Fruit fly (Drosophila melanogaster) whole organism, embryonic: Measurements from ENCODE around the gene tws.
A peak's percentile ranks its signal among the peaks of the same experiment; 100 is the strongest.

Experiments
- Awh ChIP-seq: fragments of 200-800 bp; sonication (Bioruptor generic); IDR thresholded peaks from 2 replicates; pipeline ENCODE4, ENCODE4 v1.3.6; 2022; ENCODE audit warnings: missing biosample characterization, missing genetic modification characterization
- BtbVII ChIP-seq: fragments of 200-800 bp; sonication (Bioruptor generic); optimal IDR thresholded peaks from 3 replicates; lab custom pipeline; 2017; ENCODE audit warnings: missing biosample characterization, mild to moderate bottlenecking, missing genetic modification characterization
- CG10209 ChIP-seq: fragments of 200-800 bp; sonication (Bioruptor generic); optimal IDR thresholded peaks from 3 replicates; lab custom pipeline; 2017; ENCODE audit warnings: missing biosample characterization, mild to moderate bottlenecking, missing genetic modification characterization, missing genetic modification reagents
- CG10979 ChIP-seq: fragments of 200-800 bp; sonication (Bioruptor generic); optimal IDR thresholded peaks from 2 replicates; lab custom pipeline; 2018; ENCODE audit warnings: missing biosample characterization, mild to moderate bottlenecking, missing genetic modification characterization, moderate library complexity
- CG1233 ChIP-seq: fragments of 200-800 bp; sonication (Bioruptor generic); optimal IDR thresholded peaks from 4 replicates; lab custom pipeline; 2018; ENCODE audit warnings: missing biosample characterization, mild to moderate bottlenecking, missing genetic modification characterization
- CG12744 ChIP-seq: fragments of 200-800 bp; sonication (Bioruptor generic); optimal IDR thresholded peaks from 2 replicates; lab custom pipeline; 2016; ENCODE audit warnings: missing biosample characterization, missing genetic modification characterization
- CG13624 ChIP-seq: fragments of 200-800 bp; sonication (Bioruptor generic); optimal IDR thresholded peaks from 2 replicates; lab custom pipeline; 2016; ENCODE audit warnings: missing biosample characterization, missing genetic modification characterization
- CG14965 ChIP-seq: fragments of 200-800 bp; sonication (Bioruptor generic); optimal IDR thresholded peaks from 2 replicates; lab custom pipeline; 2016; ENCODE audit warnings: missing biosample characterization, missing genetic modification characterization, borderline replicate concordance
- CG16813 ChIP-seq: fragments of 200-800 bp; sonication (Bioruptor generic); IDR thresholded peaks from 3 replicates; pipeline ENCODE4 v1.3.6; 2022; ENCODE audit warnings: missing biosample characterization, missing genetic modification characterization; ENCODE audit not compliant: partially characterized antibody
- CG2875 ChIP-seq: fragments of 200-800 bp; sonication (Bioruptor generic); optimal IDR thresholded peaks from 2 replicates; lab custom pipeline; 2017; ENCODE audit warnings: missing biosample characterization, mild to moderate bottlenecking, missing genetic modification characterization, missing genetic modification reagents
- CG32772 ChIP-seq: fragments of 200-800 bp; sonication (Bioruptor generic); IDR thresholded peaks from 2 replicates; pipeline ENCODE4 v1.3.6; 2022; ENCODE audit warnings: missing biosample characterization, missing genetic modification characterization
- CG3838 ChIP-seq: fragments of 200-800 bp; sonication (Bioruptor generic); optimal IDR thresholded peaks from 3 replicates; lab custom pipeline; 2016; ENCODE audit warnings: missing biosample characterization, missing genetic modification characterization
- CG3847 ChIP-seq: fragments of 200-800 bp; sonication (Bioruptor generic); IDR thresholded peaks from 2 replicates; pipeline ENCODE4 v1.3.6; 2022; ENCODE audit warnings: missing biosample characterization, missing genetic modification characterization
- CG4404 ChIP-seq: fragments of 200-800 bp; sonication (Bioruptor generic); IDR thresholded peaks from 2 replicates; pipeline ENCODE4 v1.3.6; 2022; ENCODE audit warnings: missing biosample characterization, missing genetic modification characterization
- CG4424 ChIP-seq: fragments of 200-800 bp; sonication (Bioruptor generic); optimal IDR thresholded peaks from 3 replicates; lab custom pipeline; 2016; ENCODE audit warnings: missing biosample characterization, missing genetic modification characterization
- CG5953 ChIP-seq: fragments of 200-800 bp; sonication (Bioruptor generic); IDR thresholded peaks from 2 replicates; pipeline ENCODE4 v1.3.6; 2022; ENCODE audit warnings: missing biosample characterization, missing genetic modification characterization
- CG6689 ChIP-seq: fragments of 200-800 bp; sonication (Bioruptor generic); IDR thresholded peaks from 2 replicates; pipeline ENCODE4 v1.3.6; 2022; ENCODE audit warnings: missing biosample characterization, missing genetic modification characterization
- CG7271 ChIP-seq: fragments of 200-800 bp; sonication (Bioruptor generic); optimal IDR thresholded peaks from 2 replicates; lab custom pipeline; 2018; ENCODE audit warnings: missing biosample characterization, mild to moderate bottlenecking, missing genetic modification characterization, moderate library complexity
- CG7963 ChIP-seq: fragments of 200-800 bp; sonication (Bioruptor generic); IDR thresholded peaks from 3 replicates; pipeline ENCODE4 v1.3.6; 2022; ENCODE audit warnings: missing biosample characterization, missing genetic modification characterization; ENCODE audit not compliant: partially characterized antibody
- CG9817 ChIP-seq: fragments of 200-800 bp; sonication (Bioruptor generic); optimal IDR thresholded peaks from 2 replicates; lab custom pipeline; 2018; ENCODE audit warnings: missing biosample characterization, mild to moderate bottlenecking, missing genetic modification characterization, moderate library complexity
- Fer3 ChIP-seq: fragments of 200-800 bp; sonication (Bioruptor generic); optimal IDR thresholded peaks from 2 replicates; lab custom pipeline; 2018; ENCODE audit warnings: missing biosample characterization, mild to moderate bottlenecking, missing genetic modification characterization, moderate library complexity
- HHEX ChIP-seq: fragments of 200-800 bp; sonication (Bioruptor generic); optimal IDR thresholded peaks from 3 replicates; lab custom pipeline; 2017; ENCODE audit warnings: missing biosample characterization, mild to moderate bottlenecking, missing genetic modification characterization, missing genetic modification reagents
- HLH4C ChIP-seq: fragments of 200-800 bp; sonication (Bioruptor generic); IDR thresholded peaks from 3 replicates; pipeline ENCODE4 v1.3.6; 2022; ENCODE audit warnings: missing biosample characterization, missing genetic modification characterization; ENCODE audit not compliant: partially characterized antibody
- HmgZ ChIP-seq: fragments of 200-800 bp; sonication (Bioruptor generic); optimal IDR thresholded peaks from 2 replicates; lab custom pipeline; 2018; ENCODE audit warnings: missing biosample characterization, mild to moderate bottlenecking, missing genetic modification characterization
- Hr78 ChIP-seq, 2 experiments: fragments of 200-800 bp in 1 of 2; fragments of >200 bp in 1 of 2; sonication (Bioruptor generic) in 1 of 2; optimal IDR thresholded peaks; 2 replicates each; lab custom pipeline; 2017 to 2019; ENCODE audit warnings: missing biosample characterization in 2 of 2, missing genetic modification characterization in 2 of 2, mild to moderate bottlenecking in 1 of 2, moderate library complexity in 1 of 2
- Hsf ChIP-seq: fragments of 200-800 bp; sonication (Bioruptor generic); optimal IDR thresholded peaks from 3 replicates; lab custom pipeline; 2016; ENCODE audit warnings: missing biosample characterization, missing genetic modification characterization
- MTF-1 ChIP-seq: fragments of 200-800 bp; sonication (Bioruptor generic); optimal IDR thresholded peaks from 2 replicates; lab custom pipeline; 2018; ENCODE audit warnings: missing biosample characterization, mild to moderate bottlenecking, missing genetic modification characterization, borderline replicate concordance
- Myb ChIP-seq: fragments of 200-800 bp; sonication (Bioruptor generic); optimal IDR thresholded peaks from 2 replicates; lab custom pipeline; 2016; ENCODE audit warnings: missing biosample characterization, missing genetic modification characterization
- Opbp ChIP-seq: fragments of 200-800 bp; sonication (Bioruptor generic); IDR thresholded peaks from 3 replicates; pipeline ENCODE4 v1.3.6; 2022; ENCODE audit warnings: missing biosample characterization, missing genetic modification characterization; ENCODE audit not compliant: partially characterized antibody
- Sox100B ChIP-seq: fragments of 200-800 bp; sonication (Bioruptor generic); optimal IDR thresholded peaks from 3 replicates; lab custom pipeline; 2018; ENCODE audit warnings: missing biosample characterization, mild to moderate bottlenecking, missing genetic modification characterization
- Stat92E ChIP-seq, 3 experiments: fragments of >200 bp in 2 of 3; fragments of 200-800 bp in 1 of 3; sonication (Bioruptor generic) in 1 of 3; optimal IDR thresholded peaks; 2 replicates each; lab custom pipeline; 2017 to 2019; ENCODE audit warnings: missing biosample characterization in 3 of 3, missing genetic modification characterization in 3 of 3, mild to moderate bottlenecking in 1 of 3, moderate library complexity in 1 of 3
- cad ChIP-seq: fragments of >200 bp; optimal IDR thresholded peaks from 2 replicates; lab custom pipeline; 2017; ENCODE audit warnings: missing biosample characterization, missing genetic modification characterization
- caup ChIP-seq: fragments of 200-800 bp; sonication (Bioruptor generic); optimal IDR thresholded peaks from 3 replicates; lab custom pipeline; 2017; ENCODE audit warnings: missing biosample characterization, mild to moderate bottlenecking, missing genetic modification characterization, moderate library complexity; ENCODE audit not compliant: severe bottlenecking
- chinmo ChIP-seq: fragments of 200-800 bp; sonication (Bioruptor generic); IDR thresholded peaks from 4 replicates; pipeline ENCODE4 v1.3.6; 2022; ENCODE audit warnings: missing biosample characterization, missing genetic modification characterization; ENCODE audit not compliant: partially characterized antibody
- chn ChIP-seq: fragments of 200-800 bp; sonication (Bioruptor generic); optimal IDR thresholded peaks from 2 replicates; lab custom pipeline; 2016; ENCODE audit warnings: missing biosample characterization, missing genetic modification characterization
- eyg ChIP-seq: fragments of 200-800 bp; sonication (Bioruptor generic); optimal IDR thresholded peaks from 3 replicates; lab custom pipeline; 2016; ENCODE audit warnings: missing biosample characterization, missing genetic modification characterization
- fd96Cb ChIP-seq: fragments of 200-800 bp; sonication (Bioruptor generic); optimal IDR thresholded peaks from 2 replicates; lab custom pipeline; 2018; ENCODE audit warnings: missing biosample characterization, mild to moderate bottlenecking, missing genetic modification characterization, moderate library complexity
- gcm2 ChIP-seq: fragments of 200-800 bp; sonication (Bioruptor generic); optimal IDR thresholded peaks from 2 replicates; lab custom pipeline; 2016; ENCODE audit warnings: missing biosample characterization, missing genetic modification characterization
- gsb-n ChIP-seq: fragments of 200-800 bp; sonication (Bioruptor generic); optimal IDR thresholded peaks from 3 replicates; lab custom pipeline; 2018; ENCODE audit warnings: missing biosample characterization, mild to moderate bottlenecking, missing genetic modification characterization
- kay ChIP-seq: fragments of 200-800 bp; sonication (Bioruptor generic); optimal IDR thresholded peaks from 2 replicates; lab custom pipeline; 2016; ENCODE audit warnings: missing biosample characterization, missing genetic modification characterization
- nerfin-1 ChIP-seq: fragments of 200-800 bp; sonication (Bioruptor generic); optimal IDR thresholded peaks from 3 replicates; lab custom pipeline; 2019; ENCODE audit warnings: missing biosample characterization, mild to moderate bottlenecking, missing genetic modification characterization, moderate library complexity
- oc ChIP-seq: fragments of 200-800 bp; sonication (Bioruptor generic); optimal IDR thresholded peaks from 2 replicates; lab custom pipeline; 2018; ENCODE audit warnings: missing biosample characterization, mild to moderate bottlenecking, missing genetic modification characterization, moderate library complexity
- org-1 ChIP-seq: fragments of 200-800 bp; sonication (Bioruptor generic); optimal IDR thresholded peaks from 2 replicates; lab custom pipeline; 2017; ENCODE audit warnings: missing biosample characterization, missing genetic modification characterization
- pan ChIP-seq, 4 experiments: fragments of >200 bp in 3 of 4; fragments of 200-800 bp in 1 of 4; sonication (Bioruptor generic) in 1 of 4; optimal IDR thresholded peaks in 3 of 4; IDR thresholded peaks in 1 of 4; 2 replicates each; pipeline versions ENCODE4 v1.3.6 to Lab custom; 2017 to 2022; ENCODE audit warnings: missing biosample characterization in 2 of 4, missing genetic modification characterization in 2 of 4, mixed read lengths in 1 of 4
- peb ChIP-seq: fragments of 200-800 bp; sonication (Bioruptor generic); IDR thresholded peaks from 2 replicates; pipeline ENCODE4 v1.3.6; 2022; ENCODE audit warnings: missing biosample characterization, missing genetic modification characterization
- psq ChIP-seq: fragments of 200-800 bp; sonication (Bioruptor generic); optimal IDR thresholded peaks from 2 replicates; lab custom pipeline; 2017; ENCODE audit warnings: missing biosample characterization, missing genetic modification characterization
- ro ChIP-seq: fragments of 200-800 bp; sonication (Bioruptor generic); IDR thresholded peaks from 2 replicates; pipeline ENCODE4 v1.3.6; 2022; ENCODE audit warnings: missing biosample characterization, missing genetic modification characterization
- sob ChIP-seq: fragments of 200-800 bp; sonication (Bioruptor generic); IDR thresholded peaks from 2 replicates; pipeline ENCODE4 v1.3.6; 2022; ENCODE audit warnings: missing biosample characterization, missing genetic modification characterization
- tio ChIP-seq: fragments of 200-800 bp; sonication (Bioruptor generic); optimal IDR thresholded peaks from 2 replicates; lab custom pipeline; 2017; ENCODE audit warnings: missing biosample characterization, missing genetic modification characterization, inconsistent platforms
- twi ChIP-seq: fragments of 200-800 bp; optimal IDR thresholded peaks from 2 replicates; lab custom pipeline; 2019; ENCODE audit warnings: missing biosample characterization, mild to moderate bottlenecking, missing genetic modification characterization, moderate library complexity

The tws gene

DNA sequence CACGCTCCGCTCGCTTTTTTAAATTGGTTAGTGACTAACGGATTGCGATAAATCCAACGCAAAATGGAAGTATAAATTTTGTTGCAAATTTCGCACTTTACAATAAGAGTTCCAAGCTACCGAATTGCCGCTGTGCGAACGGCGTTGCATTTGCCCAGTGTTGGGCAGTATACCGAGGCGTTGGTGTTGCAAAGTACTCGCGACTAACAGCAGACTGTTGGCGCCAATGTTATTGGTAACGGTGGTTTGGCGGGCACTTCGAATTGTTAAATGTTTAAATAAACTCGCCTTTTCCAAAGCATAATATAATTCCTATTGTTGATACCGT, 5.3 kb downstream of the tws start (continued):
- peak; percentile 16 for TF ChIP-seq psq (GFP tag; lab: Kevin White, UChicago)
- no peak for TF ChIP-seq HLH4C (GFP tag; lab: Robert Waterston, UW)
- peak; percentile 76 for TF ChIP-seq CG13624 (GFP tag; lab: Kevin White, UChicago)
- TF ChIP-seq caup (GFP tag; lab: Kevin White, UChicago), result peak; percentile 71
- TF ChIP-seq CG4404 (GFP tag; lab: Robert Waterston, UW), result no peak
- peak; percentile 43 for TF ChIP-seq Fer3 (tag; lab: Kevin White, UChicago)
- peak; percentile 25 for TF ChIP-seq CG10209 (GFP tag; lab: Kevin White, UChicago)
- TF ChIP-seq gsb-n (tag; lab: Kevin White, UChicago), result no peak
- TF ChIP-seq oc (tag; lab: Kevin White, UChicago), result no peak
- TF ChIP-seq HHEX, result no peak
- TF ChIP-seq pan (optimal IDR thresholded peaks at IDR 0.05; lab: Kevin White, UChicago), result no peak
- no peak for TF ChIP-seq pan (GFP tag; optimal IDR thresholded peaks at IDR 0.05 in 1 of 2, IDR thresholded peaks at IDR 0.05 in 1 of 2)
- no peak for TF ChIP-seq twi
- TF ChIP-seq chn (GFP tag; lab: Kevin White, UChicago), result peak; percentile 10
- no peak for TF ChIP-seq Hr78 (GFP tag; optimal IDR thresholded peaks at IDR 0.05; lab: Kevin White, UChicago)
- TF ChIP-seq Stat92E (GFP tag; optimal IDR thresholded peaks at IDR 0.05; lab: Kevin White, UChicago), result peak in 1 of 3 experiments; percentile 18
- peak; percentile 70 for TF ChIP-seq sob (GFP tag; lab: Robert Waterston, UW)
- TF ChIP-seq MTF-1, result no peak
- TF ChIP-seq Opbp (GFP tag; lab: Robert Waterston, UW), result no peak
- TF ChIP-seq BtbVII (GFP tag; lab: Kevin White, UChicago), result no peak
- no peak for TF ChIP-seq CG6689 (GFP tag; lab: Robert Waterston, UW)
- no peak for TF ChIP-seq CG7963
- no peak for TF ChIP-seq peb
- TF ChIP-seq Awh, result no peak
- no peak for TF ChIP-seq CG5953 (GFP tag; lab: Robert Waterston, UW)
- TF ChIP-seq org-1 (GFP tag; lab: Kevin White, UChicago), result no peak
- TF ChIP-seq chinmo (GFP tag; lab: Robert Waterston, UW), result 0 out of 4 replicates have a peak, but pooled peaks have one; percentile 58
- no peak for TF ChIP-seq fd96Cb (tag; lab: Kevin White, UChicago)
- no peak for TF ChIP-seq CG32772
- peak; percentile 68 for TF ChIP-seq Myb (GFP tag; lab: Kevin White, UChicago)
- TF ChIP-seq ro, result no peak
- TF ChIP-seq CG16813, result no peak
- TF ChIP-seq cad, result no peak
- no peak for TF ChIP-seq nerfin-1 (tag; lab: Kevin White, UChicago)
- peak; percentile 3 for TF ChIP-seq eyg (GFP tag; lab: Kevin White, UChicago)
- TF ChIP-seq CG3847, result peak; percentile 68
- peak; percentile 43 for TF ChIP-seq Hsf (GFP tag; lab: Kevin White, UChicago)
- no peak for TF ChIP-seq CG14965
- TF ChIP-seq CG12744 (GFP tag; lab: Kevin White, UChicago), result no peak
- TF ChIP-seq Sox100B (GFP tag; lab: Kevin White, UChicago), result no peak
- no peak for TF ChIP-seq kay
- TF ChIP-seq HmgZ, result peak; percentile 56
- peak; percentile 18 for TF ChIP-seq CG9817 (tag; lab: Kevin White, UChicago)
- no peak for TF ChIP-seq tio (GFP tag; lab: Kevin White, UChicago)
- no peak for TF ChIP-seq CG3838
- peak; percentile 11 for TF ChIP-seq CG4424 (GFP tag; lab: Kevin White, UChicago)
- no peak for TF ChIP-seq gcm2
- TF ChIP-seq CG10979 (tag; lab: Kevin White, UChicago), result no peak
- peak; percentile 19 for TF ChIP-seq CG1233 (GFP tag; lab: Kevin White, UChicago)
- TF ChIP-seq CG2875 (GFP tag; lab: Kevin White, UChicago), result no peak
- no peak for TF ChIP-seq CG7271 (tag; lab: Kevin White, UChicago)
